Worm (Caenorhabditis elegans): Measurements from ENCODE around the gene F35C5.3.

ce11 chrII:12879758-12880157 is 8.8 kb upstream of the F35C5.3 start:
- no peak for TF ChIP-seq alr-1 (tag; optimal IDR thresholded peaks at IDR 0.05)
- no peak for TF ChIP-seq ztf-1 (GFP tag; conservative IDR thresholded peaks at IDR 0.05)
- TF ChIP-seq dmd-4 (tag; optimal IDR thresholded peaks at IDR 0.05) = no peak
- no peak for TF ChIP-seq ZK546.5 (tag; optimal IDR thresholded peaks at IDR 0.05)
- no peak for TF ChIP-seq nhr-10 (tag; optimal IDR thresholded peaks at IDR 0.05)
- no peak for TF ChIP-seq snpc-4 (tag; optimal IDR thresholded peaks at IDR 0.05)

Data from whole organism, L2 larva.